Fruit fly (Drosophila melanogaster): ENCODE measurements around the gene CG12479.

Gene CG12479

DNA sequence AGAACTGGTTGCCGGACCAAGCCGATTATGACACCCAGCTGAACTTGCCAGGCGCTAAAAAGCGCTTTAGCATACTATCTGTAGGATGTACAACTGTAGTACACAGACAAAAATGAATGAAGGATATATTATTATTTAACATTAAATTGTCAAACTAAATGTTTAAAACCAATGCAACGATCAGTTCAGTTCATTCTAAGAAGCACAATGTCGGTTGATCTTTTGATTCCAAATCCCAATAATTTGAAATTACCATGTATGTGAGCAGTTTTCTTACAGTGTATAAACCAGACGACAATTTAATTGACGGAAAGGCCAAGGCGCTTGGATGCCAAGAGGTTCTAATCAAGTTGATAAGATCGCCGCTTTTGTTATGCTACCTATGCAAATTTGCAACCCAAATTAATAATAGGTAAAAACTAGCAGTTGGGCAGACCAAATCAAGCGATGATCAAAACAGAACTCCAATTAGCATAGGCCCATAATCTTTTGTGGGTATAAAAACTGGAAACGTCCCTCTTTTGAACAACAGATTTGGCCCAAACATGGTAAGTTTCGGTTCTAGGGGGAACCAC lies 17.3 kb upstream of the CG12479 start, which contains the start of gene CG12480:
CG12480 (plus strand) TSS at position 525 of the 575 bp plus-strand sequence.
- TF ChIP-seq sv (GFP tag; optimal IDR thresholded peaks at IDR 0.05): peak; percentile 32
- no peak for TF ChIP-seq br (GFP tag; optimal IDR thresholded peaks at IDR 0.05)
- TF ChIP-seq dl (GFP tag; optimal IDR thresholded peaks at IDR 0.05; ENCODE audit: insufficient read depth in 1 of 2, partially characterized antibody in 2 of 2): no peak

DNA sequence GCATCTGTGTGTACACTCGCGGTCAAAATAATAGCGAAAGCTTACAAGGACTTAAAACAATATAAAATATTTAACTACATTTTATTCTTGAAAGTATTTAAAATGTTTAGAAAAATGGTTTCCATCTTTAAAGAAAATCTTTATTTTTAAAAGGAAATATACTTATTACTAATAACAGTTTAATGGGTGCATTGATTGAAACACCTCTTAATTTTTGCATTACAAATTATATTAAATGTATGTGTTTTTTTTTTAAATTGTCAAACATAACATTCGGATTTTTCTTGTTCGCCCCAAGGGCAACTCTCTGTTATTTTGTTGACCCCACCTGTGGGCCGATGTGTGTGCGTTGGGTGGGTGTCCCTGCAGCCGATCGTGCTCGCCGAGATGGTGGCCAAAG lies 1.9 kb upstream of the CG12479 start:
- TF ChIP-seq GATAd (GFP tag; optimal IDR thresholded peaks at IDR 0.05) (no peak), Jra (GFP tag; optimal IDR thresholded peaks at IDR 0.05) (no peak), Myc (optimal IDR thresholded peaks at IDR 0.05) (no peak), CrebA (GFP tag; optimal IDR thresholded peaks at IDR 0.05; ENCODE audit: borderline replicate concordance) (no peak)

- TF ChIP-seq sage (GFP tag; optimal IDR thresholded peaks at IDR 0.05): no peak
Measured at dm6 chrX:14149312-14149711, 2.5 kb downstream of the CG12479 start.

DNA sequence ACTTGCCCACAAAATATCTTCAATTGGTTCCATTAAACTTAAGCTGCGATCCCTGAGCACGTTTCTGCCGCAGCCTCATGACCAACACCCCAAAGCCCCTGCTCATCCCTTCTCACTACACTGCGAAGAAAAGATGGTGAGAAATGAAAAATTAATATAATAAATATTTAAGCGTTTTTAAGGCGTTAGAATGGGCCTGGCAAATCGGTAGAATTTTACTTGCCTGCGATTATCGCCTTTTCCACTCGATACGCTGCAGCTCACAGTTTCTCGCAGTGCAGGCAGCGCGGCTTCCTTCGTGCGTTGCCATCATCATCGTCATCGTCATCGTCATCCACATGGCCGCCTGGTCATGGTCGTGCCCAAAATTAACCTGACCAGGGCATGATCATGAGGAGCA lies 3.6 kb downstream of the CG12479 start:
- TF ChIP-seq dl (GFP tag; optimal IDR thresholded peaks at IDR 0.05; ENCODE audit: insufficient read depth in 1 of 2, partially characterized antibody in 2 of 2): no peak
- no peak for TF ChIP-seq Hr78 (GFP tag; optimal IDR thresholded peaks at IDR 0.05)
- TF ChIP-seq Mio (GFP tag; optimal IDR thresholded peaks at IDR 0.05): no peak
- TF ChIP-seq Dif (GFP tag; optimal IDR thresholded peaks at IDR 0.05; ENCODE audit: partially characterized antibody): no peak
- TF ChIP-seq N (GFP tag; optimal IDR thresholded peaks at IDR 0.05): no peak
- no peak for TF ChIP-seq brk (GFP tag; optimal IDR thresholded peaks at IDR 0.05)
- no peak for TF ChIP-seq CG9705 (GFP tag; optimal IDR thresholded peaks at IDR 0.05)
- no peak for TF ChIP-seq CrebA (GFP tag; optimal IDR thresholded peaks at IDR 0.05; ENCODE audit: borderline replicate concordance)
- no peak for TF ChIP-seq Hr83 (GFP tag; optimal IDR thresholded peaks at IDR 0.05; ENCODE audit: poor library complexity, severe bottlenecking)
- TF ChIP-seq rgr (GFP tag; optimal IDR thresholded peaks at IDR 0.05): no peak
- TF ChIP-seq lola (GFP tag; optimal IDR thresholded peaks at IDR 0.05): no peak
- TF ChIP-seq OdsH (GFP tag; optimal IDR thresholded peaks at IDR 0.05): no peak
- TF ChIP-seq Myc (optimal IDR thresholded peaks at IDR 0.05): no peak
- no peak for TF ChIP-seq Sp1 (GFP tag; optimal IDR thresholded peaks at IDR 0.05)
- TF ChIP-seq dsf (GFP tag; optimal IDR thresholded peaks at IDR 0.05; ENCODE audit: borderline replicate concordance): no peak
- TF ChIP-seq jim (GFP tag; optimal IDR thresholded peaks at IDR 0.05): no peak
- no peak for TF ChIP-seq Hnf4 (GFP tag; optimal IDR thresholded peaks at IDR 0.05)
- TF ChIP-seq CG32264 (GFP tag; optimal IDR thresholded peaks at IDR 0.05): no peak
- no peak for TF ChIP-seq Vsx2 (GFP tag; optimal IDR thresholded peaks at IDR 0.05; ENCODE audit: partially characterized antibody)

DNA sequence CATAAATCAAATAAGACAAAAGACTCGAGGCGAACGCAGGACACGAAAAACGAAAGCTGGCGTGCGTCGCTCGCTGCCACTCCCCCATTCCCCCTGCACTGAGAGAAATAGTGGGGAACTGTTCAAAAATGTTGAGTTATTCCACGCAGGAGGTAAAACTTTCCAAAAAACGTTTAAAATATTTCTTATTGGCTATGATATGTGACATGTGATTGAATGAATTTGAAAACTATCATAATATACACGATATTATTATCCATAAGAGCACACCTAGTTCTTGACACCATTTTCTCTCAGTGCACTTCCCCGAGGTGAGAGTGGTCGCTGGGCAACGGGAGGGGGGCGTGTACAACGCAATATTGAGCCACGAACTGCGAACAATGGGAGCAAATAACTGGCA lies 17.9 kb downstream of the CG12479 start:
- TF ChIP-seq foxo (GFP tag; optimal IDR thresholded peaks at IDR 0.05): peak in 1 of 2 experiments; percentile 59
- TF ChIP-seq dmrt93B (GFP tag; optimal IDR thresholded peaks at IDR 0.05): peak; percentile 34
- peak; percentile 34 for TF ChIP-seq Sp1 (GFP tag; optimal IDR thresholded peaks at IDR 0.05)
- peak; percentile 30 for TF ChIP-seq rgr (GFP tag; optimal IDR thresholded peaks at IDR 0.05)
- TF ChIP-seq HLH106 (tag; optimal IDR thresholded peaks at IDR 0.05): peak; percentile 52
- TF ChIP-seq sage (GFP tag; optimal IDR thresholded peaks at IDR 0.05): no peak
- no peak for TF ChIP-seq Abd-B (GFP tag; optimal IDR thresholded peaks at IDR 0.05)
- peak; percentile 39 for TF ChIP-seq psq (GFP tag; optimal IDR thresholded peaks at IDR 0.05)
- TF ChIP-seq h (GFP tag; optimal IDR thresholded peaks at IDR 0.05): peak; percentile 69
- peak; percentile 58 for TF ChIP-seq br (GFP tag; optimal IDR thresholded peaks at IDR 0.05)
- TF ChIP-seq Hnf4 (GFP tag; optimal IDR thresholded peaks at IDR 0.05): peak; percentile 12
- TF ChIP-seq woc (GFP tag; optimal IDR thresholded peaks at IDR 0.05): peak; percentile 52
- no peak for TF ChIP-seq Hr78 (GFP tag; optimal IDR thresholded peaks at IDR 0.05)
- TF ChIP-seq lola (GFP tag; optimal IDR thresholded peaks at IDR 0.05): no peak
- TF ChIP-seq Vsx2 (GFP tag; optimal IDR thresholded peaks at IDR 0.05; ENCODE audit: partially characterized antibody): no peak
- TF ChIP-seq fru (GFP tag; optimal IDR thresholded peaks at IDR 0.05): peak; percentile 52
- TF ChIP-seq OdsH (GFP tag; optimal IDR thresholded peaks at IDR 0.05): peak; percentile 39
- peak; percentile 58 for TF ChIP-seq ey (GFP tag; optimal IDR thresholded peaks at IDR 0.05)
